Fruit fly (Drosophila melanogaster) whole organism, embryonic: ENCODE measurements around the gene Rab18.

Experiments used
- Aef1 ChIP-seq: fragments of 200-800 bp; sonication (Bioruptor generic); IDR thresholded peaks from 3 replicates; pipeline ENCODE4 v1.3.6; 2022; ENCODE audit warnings: missing biosample characterization, missing genetic modification characterization
- CG15601 ChIP-seq: fragments of 200-800 bp; sonication (Bioruptor generic); optimal IDR thresholded peaks from 3 replicates; lab custom pipeline; 2019; ENCODE audit warnings: missing biosample characterization, mild to moderate bottlenecking, missing genetic modification characterization, moderate library complexity
- CG2116 ChIP-seq: fragments of 200-800 bp; sonication (Bioruptor generic); optimal IDR thresholded peaks from 3 replicates; lab custom pipeline; 2018; ENCODE audit warnings: missing biosample characterization, mild to moderate bottlenecking, missing genetic modification characterization
- CkIIα-i1 ChIP-seq: fragments of 200-800 bp; sonication (Bioruptor generic); IDR thresholded peaks from 2 replicates; pipeline ENCODE4 v1.3.6; 2022; ENCODE audit warnings: missing biosample characterization, missing genetic modification characterization
- H15 ChIP-seq: fragments of 200-800 bp; sonication (Bioruptor generic); IDR thresholded peaks from 3 replicates; pipeline ENCODE4 v1.3.6; 2022; ENCODE audit warnings: missing biosample characterization, missing genetic modification characterization
- MTF-1 ChIP-seq: fragments of 200-800 bp; sonication (Bioruptor generic); optimal IDR thresholded peaks from 2 replicates; lab custom pipeline; 2018; ENCODE audit warnings: missing biosample characterization, mild to moderate bottlenecking, missing genetic modification characterization, borderline replicate concordance
- Pdp1 ChIP-seq, 2 experiments: fragments of 200-800 bp; sonication (Bioruptor generic); optimal IDR thresholded peaks; 3 replicates each; lab custom pipeline; 2016; ENCODE audit warnings: missing biosample characterization in 2 of 2, missing genetic modification characterization in 2 of 2, mild to moderate bottlenecking in 1 of 2, moderate library complexity in 1 of 2
- Side ChIP-seq: fragments of 200-800 bp; sonication (Bioruptor generic); optimal IDR thresholded peaks from 2 replicates; lab custom pipeline; 2016; ENCODE audit warnings: missing biosample characterization, missing genetic modification characterization
- Xbp1 ChIP-seq: fragments of 200-800 bp; sonication (Bioruptor generic); optimal IDR thresholded peaks from 3 replicates; lab custom pipeline; 2016; ENCODE audit warnings: missing biosample characterization, mild to moderate bottlenecking, missing genetic modification characterization
- cas ChIP-seq: fragments of 200-800 bp; sonication (Bioruptor generic); IDR thresholded peaks from 2 replicates; pipeline ENCODE4 v1.3.6; 2022; ENCODE audit warnings: missing biosample characterization, missing genetic modification characterization
- sens ChIP-seq: fragments of 200-800 bp; sonication (Bioruptor generic); peaks from one replicate; lab custom pipeline; 2016; ENCODE audit warnings: missing biosample characterization, missing genetic modification characterization
- tap ChIP-seq: fragments of 200-800 bp; optimal IDR thresholded peaks from 3 replicates; lab custom pipeline; 2019; ENCODE audit warnings: missing biosample characterization, mild to moderate bottlenecking, missing genetic modification characterization, moderate library complexity

- peak; percentile 6 for TF ChIP-seq CG15601 (tag; lab: Kevin White, UChicago)
- peak; percentile 88 for TF ChIP-seq sens (GFP tag; lab: Kevin White, UChicago)
- no peak for TF ChIP-seq MTF-1 (GFP tag; lab: Kevin White, UChicago)
- TF ChIP-seq CkIIα-i1 (GFP tag; lab: Robert Waterston, UW) = no peak
- TF ChIP-seq H15 (GFP tag; lab: Robert Waterston, UW) = no peak
- no peak for TF ChIP-seq cas
- TF ChIP-seq Side (GFP tag; lab: Kevin White, UChicago) = no peak
- peak; percentile 21 for TF ChIP-seq CG2116
- peak; percentile 11 to 21 for TF ChIP-seq Pdp1 (GFP tag; optimal IDR thresholded peaks at IDR 0.05; lab: Kevin White, UChicago)
- no peak for TF ChIP-seq tap
- TF ChIP-seq Aef1 (GFP tag; lab: Robert Waterston, UW) = no peak
- peak; percentile 41 for TF ChIP-seq Xbp1 (GFP tag; lab: Kevin White, UChicago)
Measured at dm6 chrX:5698087-5698727, 26.6 kb upstream of the Rab18 start, which contains the start of gene AdamTS-B.
